Worm (Caenorhabditis elegans) whole organism, L1 larva: Measurements from ENCODE around the gene Y47D3A.20.
A peak's percentile ranks its signal among the peaks of the same experiment; 100 is the strongest.

Experiments
- C04F5.9 ChIP-seq: sonication (generic microtip); optimal IDR thresholded peaks from 2 replicates; lab custom pipeline; 2016; ENCODE audit warnings: missing genetic modification characterization, missing compliant biosample characterization
- Y116A8C.19 ChIP-seq: sonication (generic microtip); optimal IDR thresholded peaks from 2 replicates; lab custom pipeline; 2016; ENCODE audit warnings: missing compliant biosample characterization, missing genetic modification characterization, borderline replicate concordance
- aha-1 ChIP-seq: fragments of 150-350 bp; optimal IDR thresholded peaks from 2 replicates; lab custom pipeline; 2014; ENCODE audit warnings: missing biosample characterization, missing genetic modification characterization
- aly-2 ChIP-seq: fragments of 150-350 bp; optimal IDR thresholded peaks from 2 replicates; lab custom pipeline; 2014; ENCODE audit warnings: missing biosample characterization, missing genetic modification characterization
- ama-1 ChIP-seq: fragments of 150-350 bp; optimal IDR thresholded peaks from 2 replicates; lab custom pipeline; 2014
- blmp-1 ChIP-seq: fragments of 150-350 bp; optimal IDR thresholded peaks from 2 replicates; lab custom pipeline; 2014; ENCODE audit warnings: missing biosample characterization, missing genetic modification characterization
- ceh-82 ChIP-seq, 3 experiments: fragments of 150-350 bp in 1 of 3; sonication (generic microtip) in 2 of 3; optimal IDR thresholded peaks; 2 replicates each; lab custom pipeline; 2014 to 2017; ENCODE audit warnings: missing biosample characterization in 3 of 3, missing genetic modification characterization in 3 of 3
- ceh-90 ChIP-seq: sonication (generic microtip); optimal IDR thresholded peaks from 2 replicates; lab custom pipeline; 2016; ENCODE audit warnings: missing genetic modification characterization, missing compliant biosample characterization
- dpl-1 ChIP-seq, 3 experiments: fragments of 150-350 bp in 2 of 3; sonication (generic microtip) in 1 of 3; optimal IDR thresholded peaks; 2 replicates each; lab custom pipeline; 2014 to 2017; ENCODE audit warnings: missing biosample characterization in 3 of 3, missing genetic modification characterization in 3 of 3, missing genetic modification reagents in 3 of 3
- efl-1 ChIP-seq, 4 experiments: fragments of 150-350 bp; optimal IDR thresholded peaks in 3 of 4; peaks in 1 of 4; 1 replicate in 1 of 4; 2 replicates in 3 of 4; lab custom pipeline; 2014; ENCODE audit warnings: missing biosample characterization in 2 of 4, missing genetic modification characterization in 2 of 4, missing genetic modification reagents in 2 of 4
- efl-3 ChIP-seq: fragments of 200-800 bp; sonication (Bioruptor generic); optimal IDR thresholded peaks from 2 replicates; lab custom pipeline; 2018; ENCODE audit warnings: mild to moderate bottlenecking, missing genetic modification characterization, missing compliant biosample characterization
- egl-13 ChIP-seq: sonication (generic microtip); optimal IDR thresholded peaks from 2 replicates; lab custom pipeline; 2016; ENCODE audit warnings: missing genotype, missing genetic modification reagents, missing genetic modification characterization, missing compliant biosample characterization
- ets-5 ChIP-seq: fragments of 200-800 bp; sonication (Bioruptor generic); IDR thresholded peaks from 2 replicates; pipeline ENCODE4 v1.3.6; 2022; ENCODE audit warnings: missing genetic modification characterization, missing compliant biosample characterization
- fkh-10 ChIP-seq: sonication (generic microtip); optimal IDR thresholded peaks from 2 replicates; lab custom pipeline; 2017; ENCODE audit warnings: missing biosample characterization, missing genetic modification reagents, missing genetic modification characterization
- fkh-4 ChIP-seq: sonication (generic microtip); optimal IDR thresholded peaks from 2 replicates; lab custom pipeline; 2016; ENCODE audit warnings: missing compliant biosample characterization, missing genetic modification characterization, borderline replicate concordance
- fkh-8 ChIP-seq: sonication (generic microtip); optimal IDR thresholded peaks from 2 replicates; lab custom pipeline; 2016; ENCODE audit warnings: mild to moderate bottlenecking, missing genetic modification characterization, missing compliant biosample characterization
- fos-1 ChIP-seq: fragments of 150-350 bp; optimal IDR thresholded peaks from 2 replicates; lab custom pipeline; 2014; ENCODE audit warnings: missing biosample characterization, missing genetic modification characterization
- grh-1 ChIP-seq: fragments of 200-800 bp; sonication (Bioruptor generic); IDR thresholded peaks from 2 replicates; pipeline ENCODE4 v1.3.6; 2022; ENCODE audit warnings: missing genetic modification reagents, missing genetic modification characterization, missing compliant biosample characterization
- hlh-4 ChIP-seq: sonication (generic microtip); optimal IDR thresholded peaks from 2 replicates; lab custom pipeline; 2016; ENCODE audit warnings: mild to moderate bottlenecking, missing genetic modification characterization, missing compliant biosample characterization
- hpl-2 ChIP-seq: fragments of 150-350 bp; optimal IDR thresholded peaks from 2 replicates; lab custom pipeline; 2014; ENCODE audit warnings: missing biosample characterization, missing genetic modification reagents, missing genetic modification characterization
- isw-1 ChIP-seq: fragments of 200-800 bp; sonication (Bioruptor generic); IDR thresholded peaks from 2 replicates; pipeline ENCODE4 v1.3.6; 2022; ENCODE audit warnings: missing genetic modification characterization, missing compliant biosample characterization
- jun-1 ChIP-seq: fragments of 150-350 bp; optimal IDR thresholded peaks from 2 replicates; lab custom pipeline; 2014; ENCODE audit warnings: missing biosample characterization, missing genetic modification reagents, missing genetic modification characterization
- lin-13 ChIP-seq: fragments of 150-350 bp; optimal IDR thresholded peaks from 2 replicates; lab custom pipeline; 2014; ENCODE audit warnings: missing biosample characterization, missing genetic modification reagents, missing genetic modification characterization
- lin-14 ChIP-seq: fragments of 200-800 bp; sonication (Bioruptor generic); optimal IDR thresholded peaks from 2 replicates; lab custom pipeline; 2018; ENCODE audit warnings: mild to moderate bottlenecking, missing genetic modification characterization, moderate library complexity, missing compliant biosample characterization
- lin-39 ChIP-seq: fragments of 150-350 bp; optimal IDR thresholded peaks from 2 replicates; lab custom pipeline; 2014; ENCODE audit warnings: missing biosample characterization, missing genetic modification reagents, missing genetic modification characterization
- lir-3 ChIP-seq: sonication (generic microtip); optimal IDR thresholded peaks from 2 replicates; lab custom pipeline; 2016; ENCODE audit warnings: mild to moderate bottlenecking, missing genetic modification characterization, moderate library complexity, missing compliant biosample characterization; ENCODE audit not compliant: poor library complexity
- lsy-2 ChIP-seq, 2 experiments: fragments of 150-350 bp; optimal IDR thresholded peaks; 2 replicates each; lab custom pipeline; 2014; ENCODE audit warnings: missing biosample characterization in 2 of 2, missing genetic modification characterization in 2 of 2
- mab-9 ChIP-seq: fragments of 200-800 bp; sonication (Bioruptor generic); IDR thresholded peaks from 2 replicates; pipeline ENCODE4 v1.3.6; 2022; ENCODE audit warnings: missing genetic modification reagents, missing genetic modification characterization, missing compliant biosample characterization
- mdl-1 ChIP-seq, 2 experiments: fragments of 150-350 bp; optimal IDR thresholded peaks; 2 replicates each; lab custom pipeline; 2014 to 2017; ENCODE audit warnings: missing biosample characterization in 2 of 2, missing genetic modification characterization in 2 of 2, inconsistent platforms in 1 of 2
- mef-2 ChIP-seq: fragments of 150-350 bp; optimal IDR thresholded peaks from 2 replicates; lab custom pipeline; 2014; ENCODE audit warnings: missing biosample characterization, missing genetic modification characterization
- nhr-12 ChIP-seq: sonication (generic microtip); optimal IDR thresholded peaks from 2 replicates; lab custom pipeline; 2017; ENCODE audit warnings: missing biosample characterization, missing genetic modification characterization
- nhr-19 ChIP-seq: fragments of 200-800 bp; sonication (Bioruptor generic); conservative IDR thresholded peaks from 2 replicates; pipeline ENCODE4 v1.3.6; 2022; ENCODE audit warnings: missing genetic modification characterization, missing compliant biosample characterization
- nhr-20 ChIP-seq: sonication (generic microtip); optimal IDR thresholded peaks from 2 replicates; lab custom pipeline; 2016; ENCODE audit warnings: mild to moderate bottlenecking, missing genetic modification characterization, missing compliant biosample characterization
- nhr-237 ChIP-seq: fragments of 150-350 bp; optimal IDR thresholded peaks from 2 replicates; lab custom pipeline; 2014; ENCODE audit warnings: missing biosample characterization, missing genetic modification characterization
- nhr-28 ChIP-seq: fragments of 150-350 bp; optimal IDR thresholded peaks from 2 replicates; lab custom pipeline; 2014; ENCODE audit warnings: missing biosample characterization, missing genetic modification characterization
- nhr-47 ChIP-seq: sonication (generic microtip); optimal IDR thresholded peaks from 2 replicates; lab custom pipeline; 2016; ENCODE audit warnings: mild to moderate bottlenecking, missing genetic modification characterization, moderate library complexity, missing compliant biosample characterization
- nhr-77 ChIP-seq: fragments of 150-350 bp; optimal IDR thresholded peaks from 2 replicates; lab custom pipeline; 2014; ENCODE audit warnings: missing biosample characterization, missing genetic modification characterization
- nhr-85 ChIP-seq: sonication (generic microtip); peaks from one replicate; lab custom pipeline; 2016; ENCODE audit warnings: missing genetic modification characterization, inconsistent platforms, missing compliant biosample characterization
- nhr-90 ChIP-seq: sonication (generic microtip); optimal IDR thresholded peaks from 2 replicates; lab custom pipeline; 2016; ENCODE audit warnings: mild to moderate bottlenecking, missing genetic modification characterization, missing compliant biosample characterization; ENCODE audit not compliant: poor library complexity
- pax-3 ChIP-seq: fragments of 200-800 bp; sonication (Bioruptor generic); optimal IDR thresholded peaks from 2 replicates; lab custom pipeline; 2018; ENCODE audit warnings: mild to moderate bottlenecking, missing genetic modification characterization, moderate library complexity, missing compliant biosample characterization
- rnt-1 ChIP-seq: sonication (generic microtip); optimal IDR thresholded peaks from 2 replicates; lab custom pipeline; 2016; ENCODE audit warnings: mild to moderate bottlenecking, missing genetic modification characterization, moderate library complexity, missing compliant biosample characterization
- skn-1 ChIP-seq: fragments of 150-350 bp; optimal IDR thresholded peaks from 2 replicates; lab custom pipeline; 2014; ENCODE audit warnings: missing biosample characterization, missing genetic modification characterization
- snu-23 ChIP-seq: sonication (generic microtip); optimal IDR thresholded peaks from 2 replicates; lab custom pipeline; 2016; ENCODE audit warnings: missing genetic modification characterization, missing compliant biosample characterization
- sox-4 ChIP-seq: sonication (generic microtip); optimal IDR thresholded peaks from 2 replicates; lab custom pipeline; 2016; ENCODE audit warnings: missing genetic modification characterization, missing compliant biosample characterization
- sup-37 ChIP-seq: fragments of 200-800 bp; sonication (Bioruptor generic); optimal IDR thresholded peaks from 2 replicates; lab custom pipeline; 2018; ENCODE audit warnings: mild to moderate bottlenecking, missing genetic modification characterization, missing compliant biosample characterization
- swsn-7 ChIP-seq: sonication (generic microtip); optimal IDR thresholded peaks from 2 replicates; lab custom pipeline; 2016; ENCODE audit warnings: missing genetic modification characterization, missing compliant biosample characterization
- unc-30 ChIP-seq: sonication (generic microtip); optimal IDR thresholded peaks from 2 replicates; lab custom pipeline; 2017; ENCODE audit warnings: missing biosample characterization, missing genetic modification characterization
- unc-62 ChIP-seq: fragments of 150-350 bp; optimal IDR thresholded peaks from 2 replicates; lab custom pipeline; 2014; ENCODE audit warnings: missing biosample characterization, missing genetic modification reagents, missing genetic modification characterization
- unc-86 ChIP-seq: sonication (generic microtip); optimal IDR thresholded peaks from 2 replicates; lab custom pipeline; 2016; ENCODE audit warnings: missing genetic modification characterization, missing compliant biosample characterization
- unc-98 ChIP-seq: fragments of 200-800 bp; sonication (Bioruptor generic); IDR thresholded peaks from 2 replicates; pipeline ENCODE4 v1.3.6; 2022; ENCODE audit warnings: missing genetic modification characterization, missing compliant biosample characterization
- vab-15 ChIP-seq: sonication (generic microtip); optimal IDR thresholded peaks from 2 replicates; lab custom pipeline; 2017; ENCODE audit warnings: missing genotype, mild to moderate bottlenecking, missing genetic modification characterization, missing compliant biosample characterization
- xbp-1 ChIP-seq: sonication (generic microtip); optimal IDR thresholded peaks from 2 replicates; lab custom pipeline; 2016; ENCODE audit warnings: missing genetic modification characterization, missing compliant biosample characterization
- zag-1 ChIP-seq: fragments of 150-350 bp; optimal IDR thresholded peaks from 2 replicates; lab custom pipeline; 2014; ENCODE audit warnings: missing biosample characterization, missing genetic modification characterization
- zip-4 ChIP-seq: fragments of 200-800 bp; sonication (Bioruptor generic); optimal IDR thresholded peaks from 2 replicates; lab custom pipeline; 2018; ENCODE audit warnings: mild to moderate bottlenecking, missing genetic modification characterization, moderate library complexity, missing compliant biosample characterization

The Y47D3A.20 gene

ce11 chrIII:11236788-11237187 is 38.1 kb upstream of the Y47D3A.20 start, which contains the start of the genes Y47D3A.14 and aakb-2:
Gene Y47D3A.14 (minus strand): TSS chrIII:11236868.
Gene aakb-2 (plus strand): TSS chrIII:11237143.
- no peak for TF ChIP-seq egl-13 (tag; lab: Kevin White, UChicago)
- TF ChIP-seq unc-98, result no peak
- peak; percentile 63 to 66 for TF ChIP-seq lsy-2 (tag; optimal IDR thresholded peaks at IDR 0.05; lab: Kevin White, UChicago)
- TF ChIP-seq unc-30 (tag; lab: Kevin White, UChicago), result no peak
- TF ChIP-seq lin-14 (GFP tag; lab: Kevin White, UChicago), result peak; percentile 64
- TF ChIP-seq ceh-90, result no peak
- TF ChIP-seq fkh-10 (GFP tag; lab: Kevin White, UChicago), result no peak
- TF ChIP-seq fos-1, result no peak
- TF ChIP-seq zip-4 (GFP tag; lab: Kevin White, UChicago), result no peak
- no peak for TF ChIP-seq isw-1
- no peak for TF ChIP-seq sup-37 (GFP tag; lab: Kevin White, UChicago)
- TF ChIP-seq ama-1 (lab: Kevin White, UChicago), result no peak
- no peak for TF ChIP-seq aly-2 (tag; lab: Kevin White, UChicago)
- TF ChIP-seq vab-15, result no peak
- peak; percentile 19 to 49 for TF ChIP-seq efl-1 (optimal IDR thresholded peaks at IDR 0.05; lab: Kevin White, UChicago)
- peak in 1 of 2 experiments; percentile 60 for TF ChIP-seq efl-1 (GFP tag; optimal IDR thresholded peaks at IDR 0.05 in 1 of 2; lab: Kevin White, UChicago)
- TF ChIP-seq zag-1 (tag; lab: Kevin White, UChicago), result no peak
- TF ChIP-seq mef-2 (tag; lab: Kevin White, UChicago), result no peak
- peak; percentile 77 for TF ChIP-seq snu-23 (GFP tag; lab: Kevin White, UChicago)
- TF ChIP-seq pax-3 (tag; lab: Kevin White, UChicago), result no peak
- TF ChIP-seq mab-9 (GFP tag; lab: Robert Waterston, UW), result no peak
- TF ChIP-seq aha-1, result no peak
- no peak for TF ChIP-seq lin-39 (tag; lab: Kevin White, UChicago)
- TF ChIP-seq nhr-77 (tag; lab: Kevin White, UChicago), result no peak
- peak; percentile 53 for TF ChIP-seq nhr-47 (tag; lab: Kevin White, UChicago)
- peak; percentile 71 for TF ChIP-seq nhr-85 (tag; lab: Kevin White, UChicago)
- TF ChIP-seq lir-3 (tag; lab: Kevin White, UChicago), result no peak
- TF ChIP-seq nhr-12 (tag; lab: Kevin White, UChicago), result no peak
- TF ChIP-seq fkh-4 (tag; lab: Kevin White, UChicago), result no peak
- TF ChIP-seq sox-4 (tag; lab: Kevin White, UChicago), result no peak
- no peak for TF ChIP-seq C04F5.9
- TF ChIP-seq nhr-90, result peak; percentile 38
- no peak for TF ChIP-seq ets-5 (GFP tag; lab: Robert Waterston, UW)
- TF ChIP-seq lin-13, result no peak
- TF ChIP-seq grh-1 (GFP tag; lab: Robert Waterston, UW), result no peak
- peak; percentile 5 for TF ChIP-seq unc-86
- TF ChIP-seq nhr-20, result peak; percentile 60
- no peak for TF ChIP-seq Y116A8C.19 (tag; lab: Kevin White, UChicago)
- peak; percentile 62 for TF ChIP-seq swsn-7 (tag; lab: Kevin White, UChicago)
- TF ChIP-seq jun-1 (tag; lab: Kevin White, UChicago), result no peak
- TF ChIP-seq nhr-28 (tag; lab: Kevin White, UChicago), result no peak
- no peak for TF ChIP-seq unc-62 (GFP tag; lab: Kevin White, UChicago)
- peak; percentile 66 for TF ChIP-seq skn-1
- TF ChIP-seq hlh-4 (tag; lab: Kevin White, UChicago), result no peak
- TF ChIP-seq fkh-8 (tag; lab: Kevin White, UChicago), result peak; percentile 52
- TF ChIP-seq efl-3, result no peak
- TF ChIP-seq nhr-19 (GFP tag; lab: Robert Waterston, UW), result peak; percentile 50
- TF ChIP-seq xbp-1, result peak; percentile 55
- TF ChIP-seq mdl-1 (tag; optimal IDR thresholded peaks at IDR 0.05; lab: Kevin White, UChicago), result peak in 1 of 2 experiments; percentile 72
- peak; percentile 35 for TF ChIP-seq blmp-1
- no peak for TF ChIP-seq nhr-237 (tag; lab: Kevin White, UChicago)
- TF ChIP-seq rnt-1 (tag; lab: Kevin White, UChicago), result peak; percentile 42
- no peak for TF ChIP-seq hpl-2 (GFP tag; lab: Kevin White, UChicago)
- TF ChIP-seq dpl-1 (GFP tag; optimal IDR thresholded peaks at IDR 0.05; lab: Kevin White, UChicago), result peak; percentile 16 to 65 (median 39)
- TF ChIP-seq ceh-82 (tag; optimal IDR thresholded peaks at IDR 0.05; lab: Kevin White, UChicago), result peak; percentile 14 to 56 (median 33)
